Fruit fly (Drosophila melanogaster): ENCODE data around the gene CG10486.

DNA sequence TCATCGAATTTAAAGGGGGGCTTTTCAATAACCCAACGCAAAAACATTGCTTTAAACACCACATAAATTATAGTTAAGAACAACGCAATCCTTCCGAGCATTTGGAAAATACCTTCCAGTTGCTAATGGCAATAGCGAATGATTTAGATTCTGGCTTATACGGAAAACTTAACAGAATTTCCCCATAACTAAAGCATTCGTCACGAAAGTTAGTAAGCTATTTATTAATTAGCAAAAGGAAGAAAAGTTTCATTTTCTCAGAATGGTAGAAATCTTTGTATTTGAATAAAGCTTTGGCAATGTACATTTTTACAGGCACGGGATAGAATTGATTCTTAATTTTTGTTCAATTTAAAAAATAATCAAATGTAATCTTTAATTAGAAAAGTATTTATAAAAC lies 2.5 kb downstream of the CG10486 start, which contains the start of gene CG32413:
- TF ChIP-seq OdsH (GFP tag; optimal IDR thresholded peaks at IDR 0.05), result no peak
- no peak for TF ChIP-seq psq (GFP tag; optimal IDR thresholded peaks at IDR 0.05)
- TF ChIP-seq Jra (GFP tag; optimal IDR thresholded peaks at IDR 0.05), result no peak
- no peak for TF ChIP-seq Rel (GFP tag; optimal IDR thresholded peaks at IDR 0.05)
- no peak for TF ChIP-seq Rel (tag; optimal IDR thresholded peaks at IDR 0.05)
- TF ChIP-seq tai (GFP tag; optimal IDR thresholded peaks at IDR 0.05), result no peak
- no peak for TF ChIP-seq lola (GFP tag; optimal IDR thresholded peaks at IDR 0.05)
- TF ChIP-seq Sp1 (GFP tag; optimal IDR thresholded peaks at IDR 0.05), result no peak
